Worm (Caenorhabditis elegans): ENCODE measurements around the gene adt-3.
A peak's percentile ranks its signal among the peaks of the same experiment; 100 is the strongest.

adt-3 gene

DNA sequence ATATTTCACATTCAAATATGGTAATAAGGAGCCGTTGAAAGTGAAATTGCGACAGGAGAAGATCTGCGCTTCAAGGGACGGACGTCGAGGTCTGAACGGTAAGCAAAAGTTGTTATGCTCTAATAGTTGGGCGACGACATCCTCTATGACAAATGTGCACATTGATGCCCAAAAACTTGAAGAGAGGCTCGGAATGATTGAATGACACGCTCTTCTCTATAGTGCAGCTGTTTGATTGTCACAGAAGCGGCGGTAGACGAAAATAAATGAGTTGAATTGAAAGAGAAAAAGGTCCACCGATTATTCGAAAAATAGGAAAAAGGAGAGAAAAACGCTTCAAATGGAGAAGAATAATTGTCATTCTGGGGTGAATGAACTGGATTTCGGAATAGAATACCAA lies 27.8 kb downstream of the adt-3 start:
- TF ChIP-seq ztf-29 (GFP tag; IDR thresholded peaks at IDR 0.05) (no peak), ref-1 (GFP tag; conservative IDR thresholded peaks at IDR 0.05) (no peak), T22C8.4 (GFP tag; IDR thresholded peaks at IDR 0.05) (no peak), tab-1 (GFP tag; IDR thresholded peaks at IDR 0.05) (no peak), klf-2 (GFP tag; conservative IDR thresholded peaks at IDR 0.05) (no peak), cog-1 (tag; optimal IDR thresholded peaks at IDR 0.05) (no peak), ztf-23 (GFP tag; IDR thresholded peaks at IDR 0.05) (no peak), med-1 (GFP tag; optimal IDR thresholded peaks at IDR 0.05; ENCODE audit: insufficient read depth) (no peak), flt-1 (GFP tag; IDR thresholded peaks at IDR 0.05) (no peak)

DNA sequence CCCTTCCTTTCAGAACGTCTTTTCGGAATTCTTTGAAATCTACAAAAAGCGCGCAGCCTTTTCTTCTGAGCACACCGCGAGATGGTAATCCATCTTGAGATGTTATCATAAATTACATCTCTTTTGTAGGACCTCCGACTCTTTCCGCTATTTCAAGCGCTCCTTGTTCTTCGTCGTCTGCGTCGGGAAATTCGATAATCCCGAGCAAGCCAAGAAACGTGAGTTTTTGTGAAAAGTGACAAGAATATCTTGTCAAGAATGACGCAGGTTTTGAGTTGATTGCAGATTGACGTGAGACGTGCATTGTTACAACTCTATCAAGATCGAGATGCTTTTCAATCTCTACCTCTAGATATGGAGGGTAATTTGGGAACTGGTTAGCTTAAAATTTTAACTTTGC lies 28.9 kb downstream of the adt-3 start:
- TF ChIP-seq cog-1 (tag; optimal IDR thresholded peaks at IDR 0.05) (no peak), ref-1 (GFP tag; conservative IDR thresholded peaks at IDR 0.05) (no peak), tab-1 (GFP tag; IDR thresholded peaks at IDR 0.05) (no peak), T22C8.4 (GFP tag; IDR thresholded peaks at IDR 0.05) (no peak), flt-1 (GFP tag; IDR thresholded peaks at IDR 0.05) (no peak), ztf-23 (GFP tag; IDR thresholded peaks at IDR 0.05) (no peak), ztf-29 (GFP tag; IDR thresholded peaks at IDR 0.05) (no peak), med-1 (GFP tag; optimal IDR thresholded peaks at IDR 0.05; ENCODE audit: insufficient read depth) (no peak), klf-2 (GFP tag; conservative IDR thresholded peaks at IDR 0.05) (no peak)

- no peak for TF ChIP-seq ztf-23 (GFP tag; IDR thresholded peaks at IDR 0.05)
- TF ChIP-seq T22C8.4 (GFP tag; IDR thresholded peaks at IDR 0.05) = no peak
- no peak for TF ChIP-seq ztf-29 (GFP tag; IDR thresholded peaks at IDR 0.05)
- TF ChIP-seq cog-1 (tag; optimal IDR thresholded peaks at IDR 0.05) = no peak
- TF ChIP-seq klf-2 (GFP tag; conservative IDR thresholded peaks at IDR 0.05) = no peak
- no peak for TF ChIP-seq ref-1 (GFP tag; conservative IDR thresholded peaks at IDR 0.05)
- TF ChIP-seq tab-1 (GFP tag; IDR thresholded peaks at IDR 0.05) = no peak
- TF ChIP-seq med-1 (GFP tag; optimal IDR thresholded peaks at IDR 0.05; ENCODE audit: insufficient read depth) = no peak
- TF ChIP-seq flt-1 (GFP tag; IDR thresholded peaks at IDR 0.05) = no peak
Observed at ce11 chrX:3966332-3966731, 34.9 kb downstream of the adt-3 start, which contains the start of gene C16B8.2. TSS of gene C16B8.2 (minus strand) at chrX:3966432.

DNA sequence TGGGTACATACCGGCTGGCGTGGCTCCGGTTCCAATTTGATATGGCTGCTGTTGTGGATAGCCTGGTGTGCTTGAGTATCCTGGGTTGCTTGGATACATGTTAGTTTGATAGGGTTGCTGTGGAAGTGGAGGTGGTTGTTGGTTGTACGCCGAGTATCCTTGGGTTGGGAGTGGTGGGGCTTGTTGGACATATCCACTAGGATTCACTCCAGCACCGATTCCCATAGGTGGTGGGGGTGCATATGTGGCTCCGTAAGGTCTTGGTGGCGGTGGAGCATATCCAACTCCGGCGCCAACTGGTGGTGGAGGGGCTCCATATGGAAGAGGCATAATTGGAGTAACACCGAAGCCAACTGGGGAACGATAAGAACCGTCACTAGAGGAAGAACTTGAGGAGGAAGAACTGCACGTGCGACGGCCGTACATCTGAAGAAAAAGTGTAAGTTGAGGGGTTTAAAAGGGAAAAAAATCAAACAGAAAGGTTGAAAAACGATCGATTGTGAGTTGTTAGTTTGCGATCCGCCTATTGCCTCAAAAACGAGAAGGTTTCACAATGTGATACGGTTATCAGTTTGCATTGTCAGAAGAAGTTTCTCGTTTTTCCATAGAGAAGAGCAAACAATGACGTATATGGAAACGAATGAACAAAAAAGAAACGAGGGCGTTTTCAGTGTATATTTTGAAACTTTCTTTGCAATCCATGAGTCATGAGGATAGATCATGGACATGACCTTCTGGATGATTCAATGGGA lies 36.9 kb downstream of the adt-3 start, which contains the start of gene C16B8.3:
C16B8.3 (minus strand) TSS at position 426 of the 752 bp plus-strand sequence.
- TF ChIP-seq tab-1 (GFP tag; IDR thresholded peaks at IDR 0.05) (no peak), klf-2 (GFP tag; conservative IDR thresholded peaks at IDR 0.05) (no peak), flt-1 (GFP tag; IDR thresholded peaks at IDR 0.05) (no peak), ztf-29 (GFP tag; IDR thresholded peaks at IDR 0.05) (no peak), ztf-23 (GFP tag; IDR thresholded peaks at IDR 0.05) (no peak), cog-1 (tag; optimal IDR thresholded peaks at IDR 0.05) (no peak), med-1 (GFP tag; optimal IDR thresholded peaks at IDR 0.05; ENCODE audit: insufficient read depth) (no peak), ref-1 (GFP tag; conservative IDR thresholded peaks at IDR 0.05) (no peak), T22C8.4 (GFP tag; IDR thresholded peaks at IDR 0.05) (no peak)

DNA sequence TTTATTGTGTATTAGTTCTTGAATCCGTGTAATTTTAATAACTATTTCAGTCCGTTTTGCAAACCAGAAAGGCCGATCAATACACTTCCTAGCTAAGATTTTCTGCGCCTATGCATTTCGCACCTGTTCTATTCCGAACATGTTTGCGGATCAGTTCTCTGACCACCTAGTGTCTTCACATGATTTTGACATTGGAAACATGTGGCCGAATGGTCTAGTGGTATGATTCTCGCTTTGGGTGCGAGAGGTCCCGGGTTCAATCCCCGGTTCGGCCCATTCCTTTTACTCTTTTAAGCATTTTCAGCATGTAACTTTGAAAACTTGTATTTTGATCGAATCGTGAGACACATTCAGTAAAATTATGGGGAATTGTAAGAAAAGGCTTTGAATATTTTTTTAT lies 37.9 kb downstream of the adt-3 start:
- TF ChIP-seq ztf-29 (GFP tag; IDR thresholded peaks at IDR 0.05) (peak; percentile 84), T22C8.4 (GFP tag; IDR thresholded peaks at IDR 0.05) (peak; percentile 79), flt-1 (GFP tag; IDR thresholded peaks at IDR 0.05) (peak; percentile 92), med-1 (GFP tag; optimal IDR thresholded peaks at IDR 0.05; ENCODE audit: insufficient read depth) (peak; percentile 52), ztf-23 (GFP tag; IDR thresholded peaks at IDR 0.05) (peak; percentile 83), ref-1 (GFP tag; conservative IDR thresholded peaks at IDR 0.05) (peak; percentile 73), klf-2 (GFP tag; conservative IDR thresholded peaks at IDR 0.05) (no peak; the same call in 1 of the 2 replicates), cog-1 (tag; optimal IDR thresholded peaks at IDR 0.05) (no peak), tab-1 (GFP tag; IDR thresholded peaks at IDR 0.05) (peak; percentile 87)

DNA sequence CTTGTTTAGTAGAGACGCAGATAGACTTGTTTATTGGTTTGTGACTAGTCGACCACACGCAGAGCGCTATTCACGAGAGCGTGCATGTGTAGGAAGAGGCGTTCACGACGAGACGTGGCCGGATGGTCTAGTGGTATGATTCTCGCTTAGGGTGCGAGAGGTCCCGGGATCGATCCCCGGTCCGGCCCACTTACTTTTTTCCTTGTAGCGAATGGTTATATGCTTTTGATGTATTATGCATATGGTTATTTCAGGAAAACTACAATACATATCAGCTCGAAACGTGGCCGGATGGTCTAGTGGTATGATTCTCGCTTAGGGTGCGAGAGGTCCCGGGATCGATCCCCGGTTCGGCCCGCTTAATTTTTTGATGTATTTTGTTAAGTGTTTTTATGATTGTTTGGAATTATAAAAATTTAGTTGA lies 38.5 kb downstream of the adt-3 start:
- TF ChIP-seq tab-1 (GFP tag; IDR thresholded peaks at IDR 0.05) = peak; percentile 95
- TF ChIP-seq ztf-29 (GFP tag; IDR thresholded peaks at IDR 0.05) = peak; percentile 92
- peak; percentile 88 for TF ChIP-seq ztf-23 (GFP tag; IDR thresholded peaks at IDR 0.05)
- peak; percentile 98 for TF ChIP-seq flt-1 (GFP tag; IDR thresholded peaks at IDR 0.05)
- peak; percentile 76 for TF ChIP-seq klf-2 (GFP tag; conservative IDR thresholded peaks at IDR 0.05)
- TF ChIP-seq cog-1 (tag; optimal IDR thresholded peaks at IDR 0.05) = peak; percentile 89
- TF ChIP-seq ref-1 (GFP tag; conservative IDR thresholded peaks at IDR 0.05) = peak; percentile 89
- TF ChIP-seq T22C8.4 (GFP tag; IDR thresholded peaks at IDR 0.05) = peak; percentile 86
- TF ChIP-seq med-1 (GFP tag; optimal IDR thresholded peaks at IDR 0.05; ENCODE audit: insufficient read depth) = peak; percentile 58

ce11 chrX:3970786-3971185 lies 39.3 kb downstream of the adt-3 start:
- TF ChIP-seq med-1 (GFP tag; optimal IDR thresholded peaks at IDR 0.05; ENCODE audit: insufficient read depth) (no peak), T22C8.4 (GFP tag; IDR thresholded peaks at IDR 0.05) (no peak), tab-1 (GFP tag; IDR thresholded peaks at IDR 0.05) (no peak), cog-1 (tag; optimal IDR thresholded peaks at IDR 0.05) (no peak)

ce11 chrX:3973534-3973933 lies 42.1 kb downstream of the adt-3 start, which contains the start of gene C16B8.4:
TSS of gene C16B8.4 (minus strand) at chrX:3973634.
- TF ChIP-seq flt-1 (GFP tag; IDR thresholded peaks at IDR 0.05) = no peak

DNA sequence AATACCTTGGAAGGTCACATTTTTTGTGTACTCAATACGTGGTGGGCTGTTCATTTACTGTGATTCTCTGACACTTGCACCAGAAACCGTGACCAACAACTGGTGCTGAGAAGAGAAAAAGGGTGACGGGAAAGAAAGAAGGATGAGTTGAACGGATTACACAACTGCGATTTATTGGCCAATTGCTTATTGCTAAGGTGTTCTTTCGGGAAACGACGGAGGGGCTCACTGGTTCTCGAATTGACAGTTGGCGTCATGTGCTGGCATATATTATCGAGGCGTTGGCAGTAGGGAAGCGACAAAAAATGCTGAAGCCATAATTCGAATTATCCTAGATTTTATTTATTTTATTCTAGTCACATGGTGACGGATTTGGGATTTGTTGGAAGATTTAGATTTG lies 42.7 kb downstream of the adt-3 start:
- no peak for TF ChIP-seq ztf-23 (GFP tag; IDR thresholded peaks at IDR 0.05)
- no peak for TF ChIP-seq cog-1 (tag; optimal IDR thresholded peaks at IDR 0.05)
- no peak for TF ChIP-seq ztf-29 (GFP tag; IDR thresholded peaks at IDR 0.05)
- no peak for TF ChIP-seq tab-1 (GFP tag; IDR thresholded peaks at IDR 0.05)
- no peak for TF ChIP-seq med-1 (GFP tag; optimal IDR thresholded peaks at IDR 0.05; ENCODE audit: insufficient read depth)
- no peak for TF ChIP-seq klf-2 (GFP tag; conservative IDR thresholded peaks at IDR 0.05)

ce11 chrX:3976755-3977154 lies 45.3 kb downstream of the adt-3 start:
- TF ChIP-seq T22C8.4 (GFP tag; IDR thresholded peaks at IDR 0.05) (no peak), med-1 (GFP tag; optimal IDR thresholded peaks at IDR 0.05; ENCODE audit: insufficient read depth) (no peak)
